Fruit fly (Drosophila melanogaster) whole organism, wandering third instar larva: ENCODE measurements around the gene Prosalpha4T1.

Experiments
- Abd-B ChIP-seq: fragments of >200 bp; optimal IDR thresholded peaks from 2 replicates; lab custom pipeline; 2017; ENCODE audit warnings: missing biosample characterization, missing genetic modification characterization
- CrebA ChIP-seq: fragments of 200-800 bp; sonication (Bioruptor generic); optimal IDR thresholded peaks from 2 replicates; lab custom pipeline; 2016; ENCODE audit warnings: missing biosample characterization, mild to moderate bottlenecking, missing genetic modification characterization, borderline replicate concordance
- GATAd ChIP-seq: sonication (Bioruptor generic); optimal IDR thresholded peaks from 2 replicates; lab custom pipeline; 2016; ENCODE audit warnings: missing biosample characterization, missing genetic modification characterization
- Hr78 ChIP-seq: fragments of >200 bp; optimal IDR thresholded peaks from 2 replicates; lab custom pipeline; 2017; ENCODE audit warnings: missing biosample characterization, missing genetic modification characterization
- Hr83 ChIP-seq: fragments of 200-300 bp; sonication (Bioruptor generic); optimal IDR thresholded peaks from 2 replicates; lab custom pipeline; 2016; ENCODE audit warnings: missing biosample characterization, mild to moderate bottlenecking, missing genetic modification characterization, moderate library complexity; ENCODE audit not compliant: poor library complexity, severe bottlenecking
- Jra ChIP-seq: sonication (Bioruptor generic); optimal IDR thresholded peaks from 2 replicates; lab custom pipeline; 2016; ENCODE audit warnings: missing biosample characterization, missing genetic modification characterization
- Myc ChIP-seq: fragments of >200 bp; optimal IDR thresholded peaks from 2 replicates; lab custom pipeline; 2017
- Sp1 ChIP-seq: fragments of 200-800 bp; sonication (Bioruptor generic); optimal IDR thresholded peaks from 3 replicates; lab custom pipeline; 2019; ENCODE audit warnings: missing biosample characterization, mild to moderate bottlenecking, missing genetic modification characterization, moderate library complexity
- Vsx2 ChIP-seq: fragments of 200-300, 225-300 bp; sonication (Bioruptor generic); optimal IDR thresholded peaks from 2 replicates; lab custom pipeline; 2018; ENCODE audit warnings: missing biosample characterization, missing genetic modification characterization; ENCODE audit not compliant: partially characterized antibody
- dl ChIP-seq, 2 experiments: fragments of 175-275, 200-275 bp in 1 of 2; fragments of 200-275 bp in 1 of 2; sonication (Bioruptor generic); optimal IDR thresholded peaks; lab custom pipeline; 2018; ENCODE audit warnings: mild to moderate bottlenecking in 2 of 2, missing biosample characterization in 2 of 2, missing genetic modification characterization in 2 of 2, moderate library complexity in 2 of 2; ENCODE audit not compliant: partially characterized antibody in 2 of 2, insufficient read depth in 1 of 2
- dsf ChIP-seq: sonication (Bioruptor generic); optimal IDR thresholded peaks from 2 replicates; lab custom pipeline; 2016; ENCODE audit warnings: missing biosample characterization, missing genetic modification characterization, borderline replicate concordance
- ey ChIP-seq: fragments of 200-800 bp; sonication (Bioruptor generic); optimal IDR thresholded peaks from 2 replicates; lab custom pipeline; 2016; ENCODE audit warnings: missing biosample characterization, missing genetic modification characterization
- fru ChIP-seq: fragments of 200-800 bp; sonication (Bioruptor generic); optimal IDR thresholded peaks from 3 replicates; lab custom pipeline; 2016; ENCODE audit warnings: missing biosample characterization, mild to moderate bottlenecking, missing genetic modification characterization
- h ChIP-seq: fragments of 200-800 bp; sonication (Bioruptor generic); optimal IDR thresholded peaks from 3 replicates; lab custom pipeline; 2016; ENCODE audit warnings: missing biosample characterization, mild to moderate bottlenecking, missing genetic modification characterization
- jim ChIP-seq: fragments of 175-275, 200-325 bp; sonication (Bioruptor generic); optimal IDR thresholded peaks from 2 replicates; lab custom pipeline; 2016; ENCODE audit warnings: missing biosample characterization, mild to moderate bottlenecking, missing genetic modification characterization
- lola ChIP-seq: fragments of >200 bp; optimal IDR thresholded peaks from 2 replicates; lab custom pipeline; 2017; ENCODE audit warnings: missing biosample characterization, missing genetic modification characterization
- psq ChIP-seq: fragments of 200-800 bp; sonication (Bioruptor generic); optimal IDR thresholded peaks from 3 replicates; lab custom pipeline; 2017; ENCODE audit warnings: missing biosample characterization, mild to moderate bottlenecking, missing genetic modification characterization, moderate library complexity
- rgr ChIP-seq: fragments of 200-800 bp; sonication (Bioruptor generic); optimal IDR thresholded peaks from 3 replicates; lab custom pipeline; 2016; ENCODE audit warnings: missing biosample characterization, mild to moderate bottlenecking, missing genetic modification characterization
- sage ChIP-seq: fragments of 200-800 bp; sonication (Bioruptor generic); optimal IDR thresholded peaks from 2 replicates; lab custom pipeline; 2016; ENCODE audit warnings: missing biosample characterization, mild to moderate bottlenecking, missing genetic modification characterization
- sv ChIP-seq: fragments of 200-800 bp; sonication (Bioruptor generic); optimal IDR thresholded peaks from 3 replicates; lab custom pipeline; 2016; ENCODE audit warnings: missing biosample characterization, missing genetic modification characterization
- usp ChIP-seq: fragments of >200 bp; optimal IDR thresholded peaks from 2 replicates; lab custom pipeline; 2017; ENCODE audit warnings: missing biosample characterization, missing genetic modification characterization
- woc ChIP-seq: sonication (Bioruptor generic); optimal IDR thresholded peaks from 2 replicates; lab custom pipeline; 2016; ENCODE audit warnings: missing biosample characterization, mild to moderate bottlenecking, missing genetic modification characterization

The Prosalpha4T1 gene

DNA sequence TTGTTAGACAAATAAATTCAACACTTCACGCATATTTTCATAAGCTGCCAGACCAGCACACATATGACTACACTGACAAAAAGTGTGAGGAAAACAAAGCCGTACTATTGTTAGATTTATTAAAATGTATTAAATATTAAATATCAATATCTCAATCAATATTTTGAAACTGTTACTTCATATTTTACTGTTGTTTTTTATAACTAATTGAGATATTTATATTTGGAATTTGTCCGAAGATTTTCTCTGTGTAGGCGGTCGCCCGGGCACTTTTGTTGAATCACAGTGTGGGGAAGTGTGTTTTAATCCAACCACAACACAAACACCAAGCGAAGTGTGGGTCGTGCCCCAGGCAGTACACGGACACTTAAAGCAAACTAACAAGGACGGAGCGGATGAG, 29.6 kb downstream of the Prosalpha4T1 start:
- TF ChIP-seq psq (GFP tag; lab: Kevin White, UChicago) (no peak), sv (no peak), Hr83 (no peak), jim (no peak), dsf (GFP tag; lab: Kevin White, UChicago) (no peak), Abd-B (GFP tag; lab: Kevin White, UChicago) (no peak), Hr78 (GFP tag; lab: Kevin White, UChicago) (no peak), Sp1 (GFP tag; lab: Kevin White, UChicago) (no peak), usp (GFP tag; lab: Kevin White, UChicago) (no peak), Myc (no peak), lola (GFP tag; lab: Kevin White, UChicago) (no peak)

DNA sequence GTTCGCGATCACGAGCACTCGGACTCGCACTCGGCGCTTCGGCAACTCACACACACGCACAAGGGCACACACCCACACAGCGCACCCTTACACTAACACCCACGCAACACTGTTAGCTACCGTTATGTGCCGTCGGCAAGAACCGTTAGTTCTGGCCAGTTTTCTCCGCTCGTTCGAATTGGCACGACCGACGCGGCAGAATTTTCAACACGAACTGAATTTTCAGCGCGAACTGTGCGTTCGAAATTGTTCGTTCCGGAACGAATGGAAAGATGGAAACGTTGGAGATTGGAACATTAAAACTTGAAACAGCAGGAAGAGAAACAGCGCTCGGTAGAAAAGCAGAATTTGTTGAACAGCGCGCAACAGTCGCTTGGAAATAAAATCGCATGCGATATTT, 34.5 kb downstream of the Prosalpha4T1 start, which contains the start of gene Oamb:
Gene Oamb, minus strand, starts transcription at position 218 of the 400 bp plus-strand sequence.
- TF ChIP-seq dl (GFP tag; optimal IDR thresholded peaks at IDR 0.05; lab: Kevin White, UChicago; ENCODE audit: insufficient read depth in 1 of 2, partially characterized antibody in 2 of 2) (no peak), h (GFP tag; lab: Kevin White, UChicago) (no peak), Myc (no peak), jim (no peak), psq (GFP tag; lab: Kevin White, UChicago) (no peak), sv (no peak), Vsx2 (no peak), dsf (GFP tag; lab: Kevin White, UChicago) (no peak), sage (GFP tag; lab: Kevin White, UChicago) (no peak), rgr (GFP tag; lab: Kevin White, UChicago) (no peak), Jra (GFP tag; lab: Kevin White, UChicago) (no peak), ey (GFP tag; lab: Kevin White, UChicago) (no peak), GATAd (no peak), woc (GFP tag; lab: Kevin White, UChicago) (no peak), fru (GFP tag; lab: Kevin White, UChicago) (no peak), Abd-B (GFP tag; lab: Kevin White, UChicago) (no peak), CrebA (GFP tag; lab: Kevin White, UChicago) (no peak)
